Worm (Caenorhabditis elegans): ENCODE data around the gene F59F5.3.

DNA sequence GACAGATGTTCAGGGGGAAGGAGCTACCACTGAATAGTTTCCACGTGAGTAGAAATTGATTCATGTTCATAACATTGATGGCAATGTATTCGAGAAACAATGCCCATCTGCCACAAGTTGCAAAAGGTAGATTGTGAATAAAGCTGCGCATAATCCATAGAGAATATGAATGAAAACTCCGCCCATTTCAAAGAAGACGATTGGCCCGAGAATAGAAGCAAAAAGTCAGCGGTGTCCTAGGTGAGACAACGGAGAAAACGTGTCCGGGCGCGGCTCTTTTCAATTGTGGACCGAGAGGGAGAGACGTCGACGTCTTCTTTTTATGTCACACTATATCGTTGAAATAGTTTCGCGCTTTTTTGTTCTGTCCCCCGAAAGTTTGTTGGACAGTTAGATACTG is 42.6 kb downstream of the F59F5.3 start, which contains the start of gene vab-3:
- no peak for TF ChIP-seq eor-1 (tag; optimal IDR thresholded peaks at IDR 0.05)
- TF ChIP-seq pqm-1 (tag; optimal IDR thresholded peaks at IDR 0.05) = no peak

Measured in whole organism, L3 larva.